Worm (Caenorhabditis elegans): Measurements from ENCODE around the gene clh-5.
"Not testable (repeated sequence)": the region's sequence is repeated elsewhere in the genome, so short reads cannot be mapped to it uniquely, and the experiment has no call there.

- TF ChIP-seq sea-2 (GFP tag; IDR thresholded peaks at IDR 0.05) (0 out of 2 replicates have a peak, but pooled peaks have one; percentile 54), ztf-18 (tag; optimal IDR thresholded peaks at IDR 0.05) (peak; percentile 12), mcd-1 (GFP tag; IDR thresholded peaks at IDR 0.05) (peak; percentile 67), egl-18 (GFP tag; IDR thresholded peaks at IDR 0.05) (peak; percentile 87)
- TF ChIP-seq lin-54 (GFP tag; optimal IDR thresholded peaks at IDR 0.05); attf-3 (GFP tag; conservative IDR thresholded peaks at IDR 0.05); unc-62 (GFP tag; optimal IDR thresholded peaks at IDR 0.05): not testable (repeated sequence)
These were observed 4.2 kb upstream of the clh-5 start for ce11 chrII:9102623-9103022.
